Fruit fly (Drosophila melanogaster) S2 (cell line): ENCODE results near the gene Femcoat.

Source experiments
- CG8478 ChIP-seq: fragments of >200 bp; optimal IDR thresholded peaks from 2 replicates; lab custom pipeline; 2018
- CTCF ChIP-seq, 2 experiments: fragments of >200 bp; optimal IDR thresholded peaks; 2 replicates each; lab custom pipeline; 2018

DNA sequence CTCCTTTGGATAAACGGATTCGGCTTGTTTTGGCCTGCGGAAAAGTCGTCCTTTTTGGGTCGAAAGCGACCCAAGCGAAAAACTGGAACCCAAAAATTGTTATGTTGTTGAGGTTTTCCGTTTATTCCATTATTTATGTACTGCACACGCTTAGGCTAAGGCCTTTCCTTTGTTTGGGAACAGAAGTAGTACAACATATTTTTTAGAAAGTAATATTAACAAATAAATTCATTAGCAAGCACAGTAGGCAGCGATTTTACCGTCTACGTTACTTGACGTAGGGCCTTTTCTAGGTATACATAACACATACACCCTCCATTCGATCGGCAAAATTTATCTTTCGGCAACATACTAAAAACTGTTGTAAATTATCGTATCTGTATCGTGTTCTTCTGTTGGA is 25.8 kb upstream of the Femcoat start, which contains the start of gene CG15572:
- TF ChIP-seq CG8478 (lab: Kevin White, UChicago) = no peak
- no peak for TF ChIP-seq CTCF (optimal IDR thresholded peaks at IDR 0.05; lab: Kevin White, UChicago)
